Worm (Caenorhabditis elegans): ENCODE results near the gene R08A2.7.

DNA sequence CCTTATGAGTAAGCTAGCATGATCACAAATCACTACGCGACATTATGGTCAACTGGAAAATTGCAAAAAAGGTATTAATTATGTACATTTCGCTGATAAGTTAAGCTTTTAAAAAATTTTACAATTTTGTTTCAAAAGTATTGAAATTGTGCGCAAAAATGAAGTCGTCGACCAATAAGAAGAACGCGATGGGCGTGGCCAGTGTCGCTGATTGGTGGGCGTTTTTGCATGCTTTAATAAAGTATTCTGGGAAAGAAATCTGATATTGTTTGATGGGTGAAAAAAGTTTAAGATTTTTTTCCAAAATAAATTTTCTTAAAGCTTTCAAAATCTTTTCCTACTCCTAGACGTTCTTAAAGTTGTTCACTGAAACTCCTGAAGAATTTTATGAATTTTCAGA lies 44.8 kb upstream of the R08A2.7 start:
- no peak for TF ChIP-seq F49E8.2 (tag; optimal IDR thresholded peaks at IDR 0.05; ENCODE audit: insufficient read depth)
- TF ChIP-seq ama-1 (optimal IDR thresholded peaks at IDR 0.05), result no peak
- TF ChIP-seq ama-1 (GFP tag; optimal IDR thresholded peaks at IDR 0.05), result no peak
- TF ChIP-seq lag-1 (GFP tag; IDR thresholded peaks at IDR 0.05), result no peak
- no peak for TF ChIP-seq Y53G8AR.9 (GFP tag; conservative IDR thresholded peaks at IDR 0.05)
- no peak for TF ChIP-seq F55B11.4 (tag; optimal IDR thresholded peaks at IDR 0.05; ENCODE audit: borderline replicate concordance, insufficient read depth)
- TF ChIP-seq Y67H2A.10 (GFP tag; conservative IDR thresholded peaks at IDR 0.05), result no peak
- no peak for TF ChIP-seq B0336.3 (GFP tag; IDR thresholded peaks at IDR 0.05)
- no peak for TF ChIP-seq madf-3 (GFP tag; IDR thresholded peaks at IDR 0.05)
- no peak for TF ChIP-seq efl-1 (GFP tag; optimal IDR thresholded peaks at IDR 0.05)
